Worm (Caenorhabditis elegans): ENCODE measurements around the gene C27H5.6.

- TF ChIP-seq tra-1 (GFP tag; IDR thresholded peaks at IDR 0.05), result no peak
- TF ChIP-seq nhr-11 (tag; optimal IDR thresholded peaks at IDR 0.05), result no peak
- TF ChIP-seq lir-3 (tag; optimal IDR thresholded peaks at IDR 0.05), result no peak
Observed at ce11 chrII:7210187-7210586, 23.2 kb upstream of the C27H5.6 start, which contains the start of gene E04F6.15.

Data from whole organism, L4 larva.